Worm (Caenorhabditis elegans): Measurements from ENCODE around the gene C18H7.7.

C18H7.7 gene

ce11 chrIV:592382-592781 lies 3.8 kb downstream of the C18H7.7 start, which contains the start of gene C18H7.6:
Gene C18H7.6 (minus strand): TSS chrIV:592485.
- TF ChIP-seq aly-1 (tag; optimal IDR thresholded peaks at IDR 0.05) (no peak), hnd-1 (tag; optimal IDR thresholded peaks at IDR 0.05) (no peak), sea-1 (GFP tag; conservative IDR thresholded peaks at IDR 0.05) (no peak), ceh-13 (GFP tag; optimal IDR thresholded peaks at IDR 0.05) (no peak), ceh-36 (tag; optimal IDR thresholded peaks at IDR 0.05) (no peak), ama-1 (optimal IDR thresholded peaks at IDR 0.05) (no peak), B0310.2 (tag; optimal IDR thresholded peaks at IDR 0.05) (no peak), scrt-1 (GFP tag; IDR thresholded peaks at IDR 0.05) (no peak), hmbx-1 (tag; optimal IDR thresholded peaks at IDR 0.05) (no peak), pes-1 (GFP tag; IDR thresholded peaks at IDR 0.05) (no peak), hmg-4 (GFP tag; optimal IDR thresholded peaks at IDR 0.05) (no peak), tbx-37 (GFP tag; conservative IDR thresholded peaks at IDR 0.05) (no peak), F13C5.2 (tag; optimal IDR thresholded peaks at IDR 0.05) (no peak), ets-7 (tag; optimal IDR thresholded peaks at IDR 0.05) (no peak)

DNA sequence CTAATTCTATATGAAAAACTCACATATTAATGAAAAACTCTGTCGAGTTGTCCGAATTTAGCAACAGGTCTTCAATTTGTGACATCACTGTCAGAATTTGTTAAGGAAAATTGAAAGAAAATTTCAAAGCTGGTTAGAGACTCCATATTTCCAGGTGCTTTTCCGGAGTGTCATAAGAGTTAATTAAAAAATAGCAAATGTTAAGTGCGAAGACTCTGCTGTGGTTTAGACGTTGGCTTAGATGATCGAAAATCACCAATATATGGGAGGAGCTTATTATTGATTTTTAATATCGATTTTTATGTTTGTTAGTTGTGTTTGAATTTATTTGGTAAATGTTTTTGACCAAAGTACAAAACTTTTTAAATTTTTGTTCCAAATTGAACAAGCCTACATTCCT lies 8.5 kb downstream of the C18H7.7 start, which contains the start of gene C18H7.12:
Gene C18H7.12, minus strand, starts transcription at position 101 of the 400 bp plus-strand sequence.
- TF ChIP-seq aly-1 (tag; optimal IDR thresholded peaks at IDR 0.05): no peak
- TF ChIP-seq F13C5.2 (tag; optimal IDR thresholded peaks at IDR 0.05): no peak
- no peak for TF ChIP-seq ets-7 (tag; optimal IDR thresholded peaks at IDR 0.05)
- TF ChIP-seq ceh-13 (GFP tag; optimal IDR thresholded peaks at IDR 0.05): no peak
- TF ChIP-seq scrt-1 (GFP tag; IDR thresholded peaks at IDR 0.05): no peak
- no peak for TF ChIP-seq hnd-1 (tag; optimal IDR thresholded peaks at IDR 0.05)
- no peak for TF ChIP-seq sea-1 (GFP tag; conservative IDR thresholded peaks at IDR 0.05)
- TF ChIP-seq B0310.2 (tag; optimal IDR thresholded peaks at IDR 0.05): no peak
- no peak for TF ChIP-seq tra-4 (tag; optimal IDR thresholded peaks at IDR 0.05)
- TF ChIP-seq flt-1 (GFP tag; IDR thresholded peaks at IDR 0.05): no peak
- no peak for TF ChIP-seq tbx-37 (GFP tag; conservative IDR thresholded peaks at IDR 0.05)
- no peak for TF ChIP-seq tbx-11 (GFP tag; IDR thresholded peaks at IDR 0.05)
- no peak for TF ChIP-seq hmbx-1 (tag; optimal IDR thresholded peaks at IDR 0.05)
- no peak for TF ChIP-seq ama-1 (optimal IDR thresholded peaks at IDR 0.05)
- TF ChIP-seq hmg-4 (GFP tag; optimal IDR thresholded peaks at IDR 0.05): no peak
- TF ChIP-seq ceh-36 (tag; optimal IDR thresholded peaks at IDR 0.05): no peak
- TF ChIP-seq pes-1 (GFP tag; IDR thresholded peaks at IDR 0.05): no peak

DNA sequence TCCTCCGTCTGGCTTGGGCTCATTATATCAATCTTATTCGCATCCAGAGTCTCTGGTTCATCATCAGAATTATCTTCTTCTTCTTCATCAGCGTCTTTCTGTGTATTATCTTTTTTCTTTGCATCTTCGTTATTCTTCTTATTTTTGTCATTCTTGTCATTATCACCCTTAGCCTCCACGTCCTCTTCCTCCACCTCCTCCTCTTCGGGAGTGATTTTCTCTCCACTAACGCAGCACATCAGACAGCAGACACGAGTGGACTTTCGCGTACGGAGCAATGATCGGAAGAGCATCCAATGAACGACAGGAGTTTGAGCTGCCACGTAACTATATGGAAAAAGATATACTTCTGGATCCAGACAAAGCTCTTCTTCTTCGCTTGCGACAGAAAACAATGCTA lies 12.2 kb downstream of the C18H7.7 start:
- TF ChIP-seq tbx-11 (GFP tag; IDR thresholded peaks at IDR 0.05): no peak
- no peak for TF ChIP-seq pes-1 (GFP tag; IDR thresholded peaks at IDR 0.05)
- no peak for TF ChIP-seq hmbx-1 (tag; optimal IDR thresholded peaks at IDR 0.05)
- TF ChIP-seq sea-1 (GFP tag; conservative IDR thresholded peaks at IDR 0.05): no peak
- no peak for TF ChIP-seq hmg-4 (GFP tag; optimal IDR thresholded peaks at IDR 0.05)
- no peak for TF ChIP-seq flt-1 (GFP tag; IDR thresholded peaks at IDR 0.05)
- no peak for TF ChIP-seq F13C5.2 (tag; optimal IDR thresholded peaks at IDR 0.05)
- no peak for TF ChIP-seq scrt-1 (GFP tag; IDR thresholded peaks at IDR 0.05)
- TF ChIP-seq tra-4 (tag; optimal IDR thresholded peaks at IDR 0.05): no peak
- TF ChIP-seq tbx-37 (GFP tag; conservative IDR thresholded peaks at IDR 0.05): no peak
- TF ChIP-seq ceh-36 (tag; optimal IDR thresholded peaks at IDR 0.05): no peak
- no peak for TF ChIP-seq ceh-13 (GFP tag; optimal IDR thresholded peaks at IDR 0.05)
- no peak for TF ChIP-seq B0310.2 (tag; optimal IDR thresholded peaks at IDR 0.05)
- no peak for TF ChIP-seq hnd-1 (tag; optimal IDR thresholded peaks at IDR 0.05)
- TF ChIP-seq ets-7 (tag; optimal IDR thresholded peaks at IDR 0.05): no peak

DNA sequence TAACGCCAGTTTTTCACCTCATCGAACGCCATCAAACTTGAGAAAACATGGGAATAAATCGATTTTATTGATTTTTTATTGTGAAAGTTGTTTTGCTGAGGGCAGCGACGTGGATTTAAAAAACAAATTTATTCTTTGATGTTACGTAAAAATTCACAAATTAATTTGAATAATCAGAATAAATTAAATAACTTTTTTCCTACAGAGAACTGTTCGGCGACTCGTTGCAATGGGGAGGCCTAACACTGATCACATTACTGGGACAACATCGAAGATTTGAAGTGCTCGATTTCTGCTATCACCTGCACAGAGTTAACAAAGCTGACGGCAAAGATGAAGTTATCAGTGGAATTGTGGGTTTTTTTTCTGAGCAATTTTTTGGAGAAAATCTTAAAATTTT lies 14.1 kb downstream of the C18H7.7 start, which contains the start of gene F56A11.6:
Gene F56A11.6, minus strand, starts transcription at position 101 of the 400 bp plus-strand sequence.
- TF ChIP-seq B0310.2 (tag; optimal IDR thresholded peaks at IDR 0.05): no peak
- TF ChIP-seq hmg-4 (GFP tag; optimal IDR thresholded peaks at IDR 0.05): no peak
- TF ChIP-seq flt-1 (GFP tag; IDR thresholded peaks at IDR 0.05): no peak
- TF ChIP-seq tra-4 (tag; optimal IDR thresholded peaks at IDR 0.05): no peak
- TF ChIP-seq hnd-1 (tag; optimal IDR thresholded peaks at IDR 0.05): no peak
- TF ChIP-seq scrt-1 (GFP tag; IDR thresholded peaks at IDR 0.05): no peak
- no peak for TF ChIP-seq hmbx-1 (tag; optimal IDR thresholded peaks at IDR 0.05)
- TF ChIP-seq tbx-11 (GFP tag; IDR thresholded peaks at IDR 0.05): no peak
- no peak for TF ChIP-seq ceh-36 (tag; optimal IDR thresholded peaks at IDR 0.05)
- TF ChIP-seq pes-1 (GFP tag; IDR thresholded peaks at IDR 0.05): no peak
- TF ChIP-seq aly-1 (tag; optimal IDR thresholded peaks at IDR 0.05): no peak
- TF ChIP-seq tbx-37 (GFP tag; conservative IDR thresholded peaks at IDR 0.05): no peak

DNA sequence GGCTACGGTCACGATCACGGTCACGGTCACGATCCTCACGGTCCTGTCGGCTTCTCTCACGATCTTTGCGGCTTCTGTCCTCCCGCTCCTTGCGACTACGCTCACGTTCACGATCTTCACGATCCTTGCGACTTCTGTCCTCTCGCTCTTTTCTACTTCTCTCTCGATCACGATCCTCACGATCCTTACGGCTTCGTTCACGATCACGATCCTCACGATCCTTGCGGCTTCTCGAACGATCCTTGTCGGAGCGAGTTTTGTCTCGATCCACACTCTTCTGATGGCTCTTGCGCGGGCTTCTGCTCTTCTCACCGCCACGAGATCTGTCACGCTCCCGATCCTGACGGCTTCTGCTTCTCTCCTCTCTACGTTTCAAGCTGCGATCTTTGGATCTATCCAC lies 15.7 kb downstream of the C18H7.7 start:
- no peak for TF ChIP-seq ama-1 (optimal IDR thresholded peaks at IDR 0.05)
- no peak for TF ChIP-seq ceh-13 (GFP tag; optimal IDR thresholded peaks at IDR 0.05)
- no peak for TF ChIP-seq tra-4 (tag; optimal IDR thresholded peaks at IDR 0.05)
- TF ChIP-seq pes-1 (GFP tag; IDR thresholded peaks at IDR 0.05): no peak
- TF ChIP-seq scrt-1 (GFP tag; IDR thresholded peaks at IDR 0.05): no peak
- TF ChIP-seq flt-1 (GFP tag; IDR thresholded peaks at IDR 0.05): no peak
- no peak for TF ChIP-seq F13C5.2 (tag; optimal IDR thresholded peaks at IDR 0.05)
- TF ChIP-seq ceh-36 (tag; optimal IDR thresholded peaks at IDR 0.05): no peak
- no peak for TF ChIP-seq hmbx-1 (tag; optimal IDR thresholded peaks at IDR 0.05)
- TF ChIP-seq B0310.2 (tag; optimal IDR thresholded peaks at IDR 0.05): no peak
- TF ChIP-seq tbx-11 (GFP tag; IDR thresholded peaks at IDR 0.05): no peak
- TF ChIP-seq ets-7 (tag; optimal IDR thresholded peaks at IDR 0.05): no peak
- TF ChIP-seq tbx-37 (GFP tag; conservative IDR thresholded peaks at IDR 0.05): no peak
- no peak for TF ChIP-seq hmg-4 (GFP tag; optimal IDR thresholded peaks at IDR 0.05)
- no peak for TF ChIP-seq sea-1 (GFP tag; conservative IDR thresholded peaks at IDR 0.05)
- no peak for TF ChIP-seq aly-1 (tag; optimal IDR thresholded peaks at IDR 0.05)
- TF ChIP-seq hnd-1 (tag; optimal IDR thresholded peaks at IDR 0.05): no peak

ce11 chrIV:572487-572886 lies 23.7 kb downstream of the C18H7.7 start, which contains the start of gene gex-2:
Gene gex-2 (plus strand): TSS chrIV:572769.
- peak; percentile 35; the same call in 1 of the 2 replicates for TF ChIP-seq pes-1 (GFP tag; IDR thresholded peaks at IDR 0.05)
- TF ChIP-seq ceh-36 (tag; optimal IDR thresholded peaks at IDR 0.05): no peak
- TF ChIP-seq ceh-13 (GFP tag; optimal IDR thresholded peaks at IDR 0.05): no peak
- TF ChIP-seq ama-1 (optimal IDR thresholded peaks at IDR 0.05): no peak
- TF ChIP-seq hmbx-1 (tag; optimal IDR thresholded peaks at IDR 0.05): no peak
- TF ChIP-seq hnd-1 (tag; optimal IDR thresholded peaks at IDR 0.05): no peak
- TF ChIP-seq tra-4 (tag; optimal IDR thresholded peaks at IDR 0.05): no peak
- TF ChIP-seq ets-7 (tag; optimal IDR thresholded peaks at IDR 0.05): no peak
- no peak for TF ChIP-seq tbx-37 (GFP tag; conservative IDR thresholded peaks at IDR 0.05)
- no peak for TF ChIP-seq scrt-1 (GFP tag; IDR thresholded peaks at IDR 0.05)
- peak; percentile 54 for TF ChIP-seq hmg-4 (GFP tag; optimal IDR thresholded peaks at IDR 0.05)
- no peak for TF ChIP-seq sea-1 (GFP tag; conservative IDR thresholded peaks at IDR 0.05)
- TF ChIP-seq B0310.2 (tag; optimal IDR thresholded peaks at IDR 0.05): no peak
- TF ChIP-seq tbx-11 (GFP tag; IDR thresholded peaks at IDR 0.05): no peak
- TF ChIP-seq flt-1 (GFP tag; IDR thresholded peaks at IDR 0.05): no peak
- no peak for TF ChIP-seq aly-1 (tag; optimal IDR thresholded peaks at IDR 0.05)
- peak; percentile 23 for TF ChIP-seq F13C5.2 (tag; optimal IDR thresholded peaks at IDR 0.05)

All from whole organism, early embryonic.